Worm (Caenorhabditis elegans) whole organism, L4/young adult: ENCODE results near the gene mrps-18C.

Experiments used
- W03F9.2 ChIP-seq: fragments of 150-350 bp; optimal IDR thresholded peaks from 2 replicates; lab custom pipeline; 2014; ENCODE audit warnings: missing biosample characterization, missing genetic modification characterization
- him-1 ChIP-seq: sonication (generic microtip); optimal IDR thresholded peaks from 2 replicates; lab custom pipeline; 2016; ENCODE audit warnings: missing genotype, missing genetic modification reagents, missing genetic modification characterization, missing compliant biosample characterization

DNA sequence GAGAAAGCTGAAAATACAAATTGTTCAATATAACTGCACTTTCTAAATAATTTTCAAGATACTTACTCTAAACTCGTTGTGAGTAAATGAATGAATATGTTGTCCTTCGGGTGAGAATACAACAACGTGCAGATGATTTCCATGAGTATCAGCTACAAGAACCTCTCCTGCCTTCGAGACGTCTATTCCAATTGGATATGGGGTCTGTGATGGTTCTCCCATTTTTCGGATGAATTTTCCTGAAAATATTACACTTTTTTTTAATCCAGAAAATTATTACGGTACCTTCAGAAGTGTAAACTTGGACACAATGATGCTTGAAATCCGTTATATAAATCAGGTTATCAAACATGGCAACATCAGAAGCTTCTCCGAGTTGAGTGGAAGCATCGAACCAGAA, 40.1 kb upstream of the mrps-18C start:
- TF ChIP-seq him-1 (tag; lab: Kevin White, UChicago) (no peak), W03F9.2 (tag; lab: Kevin White, UChicago) (no peak)
